Fruit fly (Drosophila melanogaster) whole organism, embryonic: ENCODE data around the gene Arpc5.

ENCODE experiments used
- Antp ChIP-seq: fragments of 200-800 bp; sonication (Bioruptor generic); optimal IDR thresholded peaks from 3 replicates; lab custom pipeline; 2016; ENCODE audit warnings: missing biosample characterization, missing genetic modification characterization
- BEAF-32 ChIP-seq: fragments of 200-800 bp; sonication (Bioruptor generic); optimal IDR thresholded peaks from 3 replicates; lab custom pipeline; 2017; ENCODE audit warnings: missing biosample characterization, missing genetic modification characterization, mild to moderate bottlenecking, moderate library complexity, missing genetic modification reagents
- CG1024 ChIP-seq: fragments of 200-800 bp; sonication (Bioruptor generic); IDR thresholded peaks from 2 replicates; pipeline ENCODE4 v1.3.6; 2022; ENCODE audit warnings: missing biosample characterization, missing genetic modification characterization
- CG10462 ChIP-seq: fragments of 200-800 bp; sonication (Bioruptor generic); optimal IDR thresholded peaks from 2 replicates; lab custom pipeline; 2016; ENCODE audit warnings: missing biosample characterization, missing genetic modification characterization
- CG10979 ChIP-seq: fragments of 200-800 bp; sonication (Bioruptor generic); optimal IDR thresholded peaks from 2 replicates; lab custom pipeline; 2018; ENCODE audit warnings: missing biosample characterization, mild to moderate bottlenecking, missing genetic modification characterization, moderate library complexity
- CG11093 ChIP-seq: fragments of 200-800 bp; sonication (Bioruptor generic); IDR thresholded peaks from 3 replicates; pipeline ENCODE4 v1.3.6; 2022; ENCODE audit warnings: missing biosample characterization, missing genetic modification characterization
- CG13287 ChIP-seq: fragments of 200-800 bp; sonication (Bioruptor generic); IDR thresholded peaks from 2 replicates; pipeline ENCODE4 v1.3.6; 2022; ENCODE audit warnings: missing biosample characterization, missing genetic modification characterization; ENCODE audit not compliant: partially characterized antibody
- CG13424 ChIP-seq: fragments of 200-800 bp; sonication (Bioruptor generic); optimal IDR thresholded peaks from 2 replicates; lab custom pipeline; 2019; ENCODE audit warnings: missing biosample characterization, mild to moderate bottlenecking, missing genetic modification characterization, moderate library complexity
- CG13775 ChIP-seq: fragments of 200-800 bp; sonication (Bioruptor generic); optimal IDR thresholded peaks from 3 replicates; lab custom pipeline; 2017; ENCODE audit warnings: missing biosample characterization, mild to moderate bottlenecking, missing genetic modification characterization
- CG15514 ChIP-seq: fragments of 200-800 bp; sonication (Bioruptor generic); optimal IDR thresholded peaks from 3 replicates; lab custom pipeline; 2017; ENCODE audit warnings: missing biosample characterization, missing genetic modification characterization, mild to moderate bottlenecking, moderate library complexity, missing genetic modification reagents
- CG1603 ChIP-seq: fragments of 200-800 bp; sonication (Bioruptor generic); optimal IDR thresholded peaks from 2 replicates; lab custom pipeline; 2019; ENCODE audit warnings: missing biosample characterization, mild to moderate bottlenecking, missing genetic modification characterization, moderate library complexity
- CG17361 ChIP-seq: fragments of 200-800 bp; sonication (Bioruptor generic); IDR thresholded peaks from 3 replicates; pipeline ENCODE4 v1.3.6; 2022; ENCODE audit warnings: missing biosample characterization, missing genetic modification characterization
- CG18476 ChIP-seq: fragments of 200-800 bp; sonication (Bioruptor generic); optimal IDR thresholded peaks from 2 replicates; lab custom pipeline; 2016; ENCODE audit warnings: missing biosample characterization, mild to moderate bottlenecking, missing genetic modification characterization
- CG18599 ChIP-seq: fragments of 200-800 bp; sonication (Bioruptor generic); optimal IDR thresholded peaks from 3 replicates; lab custom pipeline; 2017; ENCODE audit warnings: missing biosample characterization, missing genetic modification characterization, mild to moderate bottlenecking, moderate library complexity, missing genetic modification reagents
- CG18619 ChIP-seq: fragments of 200-800 bp; sonication (Bioruptor generic); optimal IDR thresholded peaks from 3 replicates; lab custom pipeline; 2017; ENCODE audit warnings: missing biosample characterization, mild to moderate bottlenecking, missing genetic modification characterization
- CG2120 ChIP-seq: fragments of 200-800 bp; sonication (Bioruptor generic); optimal IDR thresholded peaks from 3 replicates; lab custom pipeline; 2016; ENCODE audit warnings: missing biosample characterization, missing genetic modification characterization
- CG2199 ChIP-seq: fragments of 200-800 bp; sonication (Bioruptor generic); IDR thresholded peaks from 3 replicates; pipeline ENCODE4 v1.3.6; 2022; ENCODE audit warnings: missing biosample characterization, missing genetic modification characterization
- CG2712 ChIP-seq: fragments of 200-800 bp; optimal IDR thresholded peaks from 3 replicates; lab custom pipeline; 2019; ENCODE audit warnings: missing biosample characterization, mild to moderate bottlenecking, missing genetic modification characterization, moderate library complexity
- CG30403 ChIP-seq: fragments of 200-800 bp; sonication (Bioruptor generic); optimal IDR thresholded peaks from 3 replicates; lab custom pipeline; 2016; ENCODE audit warnings: missing biosample characterization, missing genetic modification characterization
- CG33557 ChIP-seq: fragments of 200-800 bp; sonication (Bioruptor generic); optimal IDR thresholded peaks from 2 replicates; lab custom pipeline; 2019; ENCODE audit warnings: missing biosample characterization, mild to moderate bottlenecking, missing genetic modification characterization, moderate library complexity
- CG3995 ChIP-seq: fragments of 200-800 bp; sonication (Bioruptor generic); optimal IDR thresholded peaks from 3 replicates; lab custom pipeline; 2016; ENCODE audit warnings: missing biosample characterization, missing genetic modification characterization
- CG4617 ChIP-seq: fragments of 200-800 bp; sonication (Bioruptor generic); optimal IDR thresholded peaks from 3 replicates; lab custom pipeline; 2016; ENCODE audit warnings: missing biosample characterization, missing genetic modification characterization, borderline replicate concordance
- CG7372 ChIP-seq: fragments of 200-800 bp; sonication (Bioruptor generic); IDR thresholded peaks from 2 replicates; pipeline ENCODE4 v1.3.6; 2022; ENCODE audit warnings: missing biosample characterization, missing genetic modification characterization
- CG9932 ChIP-seq: fragments of 200-800 bp; sonication (Bioruptor generic); IDR thresholded peaks from 2 replicates; pipeline ENCODE4 v1.3.6; 2022; ENCODE audit warnings: missing biosample characterization, missing genetic modification characterization
- CHES-1-like ChIP-seq: fragments of 200-800 bp; sonication (Bioruptor generic); optimal IDR thresholded peaks from 2 replicates; lab custom pipeline; 2016; ENCODE audit warnings: missing biosample characterization, missing genetic modification characterization
- CTCF ChIP-seq: fragments of 200-800 bp; sonication (Bioruptor generic); optimal IDR thresholded peaks from 2 replicates; lab custom pipeline; 2017; ENCODE audit warnings: missing biosample characterization, mild to moderate bottlenecking, missing genetic modification characterization, moderate library complexity
- E2f2 ChIP-seq: fragments of 200-800 bp; sonication (Bioruptor generic); IDR thresholded peaks from 2 replicates; pipeline ENCODE4 v1.3.6; 2022; ENCODE audit warnings: missing biosample characterization, missing genetic modification characterization
- Fer1 ChIP-seq: fragments of 200-800 bp; sonication (Bioruptor generic); optimal IDR thresholded peaks from 2 replicates; lab custom pipeline; 2017; ENCODE audit warnings: missing biosample characterization, mild to moderate bottlenecking, missing genetic modification characterization
- HmgD ChIP-seq: fragments of 200-800 bp; sonication (Bioruptor generic); optimal IDR thresholded peaks from 3 replicates; lab custom pipeline; 2016; ENCODE audit warnings: missing biosample characterization, missing genetic modification characterization
- MESR4 ChIP-seq: fragments of 200-800 bp; sonication (Bioruptor generic); optimal IDR thresholded peaks from 2 replicates; lab custom pipeline; 2018; ENCODE audit warnings: missing biosample characterization, mild to moderate bottlenecking, missing genetic modification characterization, moderate library complexity
- Mad ChIP-seq: fragments of 200-800 bp; sonication (Bioruptor generic); optimal IDR thresholded peaks from 2 replicates; lab custom pipeline; 2016; ENCODE audit warnings: missing biosample characterization, missing genetic modification characterization
- Med ChIP-seq: fragments of 200-800 bp; sonication (Bioruptor generic); peaks from one replicate; lab custom pipeline; 2016; ENCODE audit warnings: missing biosample characterization, missing genetic modification characterization, mild to moderate bottlenecking, inconsistent platforms, moderate library complexity
- NC2β ChIP-seq: fragments of 200-800 bp; sonication (Bioruptor generic); optimal IDR thresholded peaks from 2 replicates; lab custom pipeline; 2016; ENCODE audit warnings: missing biosample characterization, missing genetic modification characterization
- Sry-δ ChIP-seq: fragments of 200-800 bp; sonication (Bioruptor generic); optimal IDR thresholded peaks from 2 replicates; lab custom pipeline; 2016; ENCODE audit warnings: missing biosample characterization, missing genetic modification characterization
- crp ChIP-seq, 2 experiments: fragments of 200-800 bp; sonication (Bioruptor generic); optimal IDR thresholded peaks; 2 replicates in 1 of 2; 3 replicates in 1 of 2; lab custom pipeline; 2017; ENCODE audit warnings: missing biosample characterization in 2 of 2, missing genetic modification characterization in 2 of 2, mild to moderate bottlenecking in 1 of 2, moderate library complexity in 1 of 2
- dm ChIP-seq: fragments of 200-800 bp; sonication (Bioruptor generic); optimal IDR thresholded peaks from 3 replicates; lab custom pipeline; 2016; ENCODE audit warnings: missing biosample characterization, missing genetic modification characterization
- dmrt99B ChIP-seq: fragments of 200-800 bp; sonication (Bioruptor generic); optimal IDR thresholded peaks from 2 replicates; lab custom pipeline; 2018; ENCODE audit warnings: missing biosample characterization, mild to moderate bottlenecking, missing genetic modification characterization, moderate library complexity
- gfzf ChIP-seq: fragments of 200-800 bp; sonication (Bioruptor generic); optimal IDR thresholded peaks from 2 replicates; lab custom pipeline; 2016; ENCODE audit warnings: missing biosample characterization, mild to moderate bottlenecking, missing genetic modification characterization, moderate library complexity
- hth ChIP-seq: fragments of >200 bp; optimal IDR thresholded peaks from 2 replicates; lab custom pipeline; 2017; ENCODE audit warnings: inconsistent platforms
- lilli ChIP-seq: fragments of 200-800 bp; sonication (Bioruptor generic); optimal IDR thresholded peaks from 3 replicates; lab custom pipeline; 2016; ENCODE audit warnings: missing biosample characterization, missing genetic modification characterization
- mam ChIP-seq: fragments of 200-800 bp; sonication (Bioruptor generic); optimal IDR thresholded peaks from 3 replicates; lab custom pipeline; 2016; ENCODE audit warnings: missing biosample characterization, missing genetic modification characterization
- nerfin-2 ChIP-seq: fragments of 200-800 bp; sonication (Bioruptor generic); IDR thresholded peaks from 2 replicates; pipeline ENCODE4 v1.3.6; 2022; ENCODE audit warnings: missing biosample characterization, missing genetic modification characterization; ENCODE audit not compliant: partially characterized antibody
- pho ChIP-seq: fragments of 200-800 bp; sonication (Bioruptor generic); optimal IDR thresholded peaks from 2 replicates; lab custom pipeline; 2016; ENCODE audit warnings: missing biosample characterization, missing genetic modification characterization
- pzg ChIP-seq: fragments of 200-800 bp; sonication (Bioruptor generic); optimal IDR thresholded peaks from 3 replicates; lab custom pipeline; 2018; ENCODE audit warnings: missing biosample characterization, mild to moderate bottlenecking, missing genetic modification characterization, moderate library complexity
- stwl ChIP-seq: fragments of 200-800 bp; sonication (Bioruptor generic); optimal IDR thresholded peaks from 3 replicates; lab custom pipeline; 2018; ENCODE audit warnings: missing biosample characterization, mild to moderate bottlenecking, missing genetic modification characterization, moderate library complexity
- sug ChIP-seq: fragments of 200-800 bp; optimal IDR thresholded peaks from 2 replicates; lab custom pipeline; 2019; ENCODE audit warnings: missing biosample characterization, mild to moderate bottlenecking, missing genetic modification characterization, moderate library complexity
- tll ChIP-seq, 2 experiments: fragments of 200-800 bp in 1 of 2; fragments of >200 bp in 1 of 2; sonication (Bioruptor generic) in 1 of 2; optimal IDR thresholded peaks; 2 replicates each; lab custom pipeline; 2017 to 2019; ENCODE audit warnings: missing biosample characterization in 2 of 2, missing genetic modification characterization in 2 of 2, mild to moderate bottlenecking in 1 of 2, moderate library complexity in 1 of 2
- trem ChIP-seq: fragments of 200-800 bp; optimal IDR thresholded peaks from 3 replicates; lab custom pipeline; 2019; ENCODE audit warnings: missing biosample characterization, mild to moderate bottlenecking, missing genetic modification characterization, moderate library complexity
- zen2 ChIP-seq: fragments of 200-800 bp; sonication (Bioruptor generic); IDR thresholded peaks from 3 replicates; pipeline ENCODE4 v1.3.6; 2022; ENCODE audit warnings: missing biosample characterization, missing genetic modification characterization; ENCODE audit not compliant: partially characterized antibody

Arpc5 gene

dm6 chr2L:2579669-2580351 lies at the start of gene Arpc5, which contains the start of gene ND-B17.2 (continued):
- TF ChIP-seq dm (GFP tag; lab: Kevin White, UChicago) (peak; percentile 11), pho (no peak), CG9932 (GFP tag; lab: Robert Waterston, UW) (no peak), mam (peak; percentile 13), CG3995 (peak; percentile 24), CG7372 (no peak), CG13287 (GFP tag; lab: Robert Waterston, UW) (peak; percentile 47; the same call in 1 of the 2 replicates), trem (peak; percentile 91), CG18619 (GFP tag; lab: Kevin White, UChicago) (no peak), CG1024 (GFP tag; lab: Robert Waterston, UW) (no peak), CG10462 (GFP tag; lab: Kevin White, UChicago) (no peak), CG17361 (peak; percentile 47; the same call in 1 of the 3 replicates), Med (peak; percentile 85), CG15514 (GFP tag; lab: Kevin White, UChicago) (peak; percentile 30), hth (lab: Kevin White, UChicago) (no peak), BEAF-32 (peak; percentile 42), CHES-1-like (GFP tag; lab: Kevin White, UChicago) (peak; percentile 12), tll (GFP tag; optimal IDR thresholded peaks at IDR 0.05; lab: Kevin White, UChicago) (peak in 1 of 2 experiments; percentile 7), gfzf (GFP tag; lab: Kevin White, UChicago) (peak; percentile 90), crp (GFP tag; optimal IDR thresholded peaks at IDR 0.05; lab: Kevin White, UChicago) (peak in 1 of 2 experiments; percentile 85), CG11093 (GFP tag; lab: Robert Waterston, UW) (no peak), CG2712 (peak; percentile 26), Mad (GFP tag; lab: Kevin White, UChicago) (peak; percentile 1), CG4617 (GFP tag; lab: Kevin White, UChicago) (peak; percentile 78), Fer1 (GFP tag; lab: Kevin White, UChicago) (peak; percentile 12), E2f2 (GFP tag; lab: Robert Waterston, UW) (peak; percentile 47; the same call in 1 of the 2 replicates), zen2 (GFP tag; lab: Robert Waterston, UW) (no peak), HmgD (peak; percentile 33), NC2β (GFP tag; lab: Kevin White, UChicago) (peak; percentile 21), Antp (GFP tag; lab: Kevin White, UChicago) (peak; percentile 18), lilli (GFP tag; lab: Kevin White, UChicago) (peak; percentile 32), dmrt99B (tag; lab: Kevin White, UChicago) (no peak), nerfin-2 (no peak), Sry-δ (GFP tag; lab: Kevin White, UChicago) (peak; percentile 30), sug (tag; lab: Kevin White, UChicago) (peak; percentile 32), CG13775 (GFP tag; lab: Kevin White, UChicago) (peak; percentile 29), CTCF (peak; percentile 57), MESR4 (GFP tag; lab: Kevin White, UChicago) (peak; percentile 29), pzg (GFP tag; lab: Kevin White, UChicago) (peak; percentile 74), CG33557 (GFP tag; lab: Kevin White, UChicago) (peak; percentile 7), CG2120 (peak; percentile 22), CG2199 (GFP tag; lab: Robert Waterston, UW) (no peak), CG18599 (no peak), CG18476 (GFP tag; lab: Kevin White, UChicago) (peak; percentile 6), stwl (tag; lab: Kevin White, UChicago) (peak; percentile 75), CG30403 (GFP tag; lab: Kevin White, UChicago) (peak; percentile 19), CG13424 (tag; lab: Kevin White, UChicago) (peak; percentile 15), CG10979 (tag; lab: Kevin White, UChicago) (peak; percentile 33), CG1603 (tag; lab: Kevin White, UChicago) (peak; percentile 59)
